Worm (Caenorhabditis elegans) whole organism, L2 larva: ENCODE results near the gene C09H10.4.
A peak's percentile ranks its signal among the peaks of the same experiment; 100 is the strongest.

Source experiments
- F13H6.1 ChIP-seq: sonication (generic microtip); optimal IDR thresholded peaks from 2 replicates; lab custom pipeline; 2016; ENCODE audit warnings: missing genetic modification characterization, missing compliant biosample characterization
- Y55F3AM.14 ChIP-seq: fragments of 200-800 bp; sonication (Bioruptor generic); optimal IDR thresholded peaks from 2 replicates; lab custom pipeline; 2018; ENCODE audit warnings: mild to moderate bottlenecking, missing genetic modification characterization, missing compliant biosample characterization
- ZK546.5 ChIP-seq: sonication (generic microtip); optimal IDR thresholded peaks from 2 replicates; lab custom pipeline; 2017; ENCODE audit warnings: missing biosample characterization, missing genetic modification characterization
- ama-1 ChIP-seq: fragments of 150-350 bp; optimal IDR thresholded peaks from 2 replicates; lab custom pipeline; 2018; ENCODE audit warnings: inconsistent platforms
- blmp-1 ChIP-seq: sonication (generic microtip); optimal IDR thresholded peaks from 2 replicates; lab custom pipeline; 2017; ENCODE audit warnings: missing genetic modification characterization, mild to moderate bottlenecking, missing compliant biosample characterization, antibody characterized with exemption, moderate library complexity; ENCODE audit not compliant: insufficient read depth
- ceh-16 ChIP-seq: fragments of 150-350 bp; optimal IDR thresholded peaks from 2 replicates; lab custom pipeline; 2014; ENCODE audit warnings: missing biosample characterization, missing genetic modification characterization
- ceh-82 ChIP-seq: fragments of 150-350 bp; optimal IDR thresholded peaks from 2 replicates; lab custom pipeline; 2014; ENCODE audit warnings: missing biosample characterization, missing genetic modification characterization
- crh-2 ChIP-seq: sonication (generic microtip); optimal IDR thresholded peaks from 2 replicates; lab custom pipeline; 2017; ENCODE audit warnings: missing biosample characterization, missing genetic modification characterization
- dmd-4 ChIP-seq: sonication (generic microtip); optimal IDR thresholded peaks from 2 replicates; lab custom pipeline; 2017; ENCODE audit warnings: missing biosample characterization, missing genetic modification characterization
- elt-1 ChIP-seq: fragments of 150-350 bp; optimal IDR thresholded peaks from 2 replicates; lab custom pipeline; 2014; ENCODE audit warnings: missing biosample characterization, missing genetic modification characterization
- elt-3 ChIP-seq: sonication (generic microtip); optimal IDR thresholded peaks from 2 replicates; lab custom pipeline; 2017; ENCODE audit warnings: missing biosample characterization, missing genetic modification characterization
- fos-1 ChIP-seq: fragments of 150-350 bp; optimal IDR thresholded peaks from 2 replicates; lab custom pipeline; 2014; ENCODE audit warnings: missing biosample characterization, missing genetic modification characterization
- lin-11 ChIP-seq: fragments of 150-350 bp; sonication (generic microtip); optimal IDR thresholded peaks from 2 replicates; lab custom pipeline; 2014; ENCODE audit warnings: missing biosample characterization, missing genetic modification characterization, inconsistent platforms, mixed read lengths
- lin-39 ChIP-seq: fragments of 150-350 bp; optimal IDR thresholded peaks from 2 replicates; lab custom pipeline; 2014; ENCODE audit warnings: missing biosample characterization, missing genetic modification reagents, missing genetic modification characterization
- lsy-2 ChIP-seq, 2 experiments: fragments of 150-350 bp in 1 of 2; sonication (generic microtip) in 1 of 2; optimal IDR thresholded peaks; 2 replicates each; lab custom pipeline; 2014 to 2017; ENCODE audit warnings: missing biosample characterization in 2 of 2, missing genetic modification characterization in 2 of 2
- mab-5 ChIP-seq: fragments of 150-350 bp; optimal IDR thresholded peaks from 2 replicates; lab custom pipeline; 2014; ENCODE audit warnings: missing biosample characterization, missing genetic modification characterization
- mbf-1 ChIP-seq: sonication (generic microtip); optimal IDR thresholded peaks from 2 replicates; lab custom pipeline; 2017; ENCODE audit warnings: missing biosample characterization, missing genetic modification characterization
- mdl-1 ChIP-seq, 2 experiments: fragments of 150-350 bp in 1 of 2; sonication (generic microtip) in 1 of 2; optimal IDR thresholded peaks; 2 replicates each; lab custom pipeline; 2017; ENCODE audit warnings: missing biosample characterization in 2 of 2, missing genetic modification characterization in 2 of 2
- nhr-10 ChIP-seq: sonication (generic microtip); optimal IDR thresholded peaks from 2 replicates; lab custom pipeline; 2017; ENCODE audit warnings: missing biosample characterization, missing genetic modification characterization
- nhr-129 ChIP-seq: fragments of 150-350 bp; optimal IDR thresholded peaks from 2 replicates; lab custom pipeline; 2014; ENCODE audit warnings: missing biosample characterization, missing genetic modification characterization
- nhr-21 ChIP-seq: fragments of 150-350 bp; optimal IDR thresholded peaks from 2 replicates; lab custom pipeline; 2014; ENCODE audit warnings: missing biosample characterization, missing genetic modification characterization
- nhr-23 ChIP-seq: fragments of 150-350 bp; optimal IDR thresholded peaks from 2 replicates; lab custom pipeline; 2014; ENCODE audit warnings: missing biosample characterization, missing genetic modification reagents, missing genetic modification characterization
- nhr-237 ChIP-seq: fragments of 150-350 bp; optimal IDR thresholded peaks from 2 replicates; lab custom pipeline; 2014; ENCODE audit warnings: missing biosample characterization, missing genetic modification characterization
- nhr-25 ChIP-seq: fragments of 150-350 bp; sonication (generic microtip); optimal IDR thresholded peaks from 3 replicates; lab custom pipeline; 2014; ENCODE audit warnings: missing biosample characterization, missing genetic modification characterization
- nhr-6 ChIP-seq: fragments of 150-350 bp; optimal IDR thresholded peaks from 2 replicates; lab custom pipeline; 2014; ENCODE audit warnings: missing biosample characterization, missing genetic modification characterization
- nhr-77 ChIP-seq: fragments of 150-350 bp; optimal IDR thresholded peaks from 2 replicates; lab custom pipeline; 2014; ENCODE audit warnings: missing biosample characterization, missing genetic modification characterization
- sem-4 ChIP-seq: fragments of 150-350 bp; optimal IDR thresholded peaks from 2 replicates; lab custom pipeline; 2014; ENCODE audit warnings: missing biosample characterization, missing genetic modification reagents, missing genetic modification characterization
- skn-1 ChIP-seq: sonication (generic microtip); optimal IDR thresholded peaks from 2 replicates; lab custom pipeline; 2017; ENCODE audit warnings: missing biosample characterization, missing genetic modification characterization
- sma-3 ChIP-seq: sonication (generic microtip); optimal IDR thresholded peaks from 2 replicates; lab custom pipeline; 2016; ENCODE audit warnings: missing genetic modification reagents, missing genetic modification characterization, missing compliant biosample characterization
- sma-9 ChIP-seq, 2 experiments: fragments of 150-350 bp in 1 of 2; sonication (generic microtip) in 1 of 2; optimal IDR thresholded peaks; 2 replicates each; lab custom pipeline; 2014 to 2016; ENCODE audit warnings: missing genetic modification characterization in 2 of 2, mild to moderate bottlenecking in 1 of 2, missing biosample characterization in 1 of 2, missing compliant biosample characterization in 1 of 2, missing genetic modification reagents in 1 of 2, moderate library complexity in 1 of 2
- snpc-4 ChIP-seq: fragments of 150-350 bp; optimal IDR thresholded peaks from 2 replicates; lab custom pipeline; 2014; ENCODE audit warnings: missing biosample characterization, missing genetic modification characterization
- unc-39 ChIP-seq: fragments of 150-350 bp; optimal IDR thresholded peaks from 2 replicates; lab custom pipeline; 2014; ENCODE audit warnings: missing biosample characterization, missing genetic modification characterization
- unc-62 ChIP-seq: fragments of 150-350 bp; optimal IDR thresholded peaks from 2 replicates; lab custom pipeline; 2014; ENCODE audit warnings: missing biosample characterization, missing genetic modification reagents, missing genetic modification characterization
- zag-1 ChIP-seq: fragments of 150-350 bp; optimal IDR thresholded peaks from 2 replicates; lab custom pipeline; 2014; ENCODE audit warnings: missing biosample characterization, missing genetic modification characterization
- ztf-11 ChIP-seq: sonication (generic microtip); optimal IDR thresholded peaks from 2 replicates; lab custom pipeline; 2017; ENCODE audit warnings: missing biosample characterization, missing genetic modification characterization

Gene C09H10.4

ce11 chrII:11057256-11057655 is 42.7 kb upstream of the C09H10.4 start:
- TF ChIP-seq ztf-11 (no peak), sma-3 (GFP tag; lab: Kevin White, UChicago) (peak; percentile 7)

- TF ChIP-seq unc-39 (tag; lab: Kevin White, UChicago), result no peak
- no peak for TF ChIP-seq ceh-16 (tag; lab: Kevin White, UChicago)
- TF ChIP-seq mdl-1 (tag; optimal IDR thresholded peaks at IDR 0.05; lab: Kevin White, UChicago), result no peak
- no peak for TF ChIP-seq nhr-129 (tag; lab: Kevin White, UChicago)
These were observed 35.7 kb upstream of the C09H10.4 start for ce11 chrII:11064191-11064695.

- TF ChIP-seq unc-62 (no peak), nhr-21 (tag; lab: Kevin White, UChicago) (no peak), snpc-4 (tag; lab: Kevin White, UChicago) (no peak), crh-2 (tag; lab: Kevin White, UChicago) (no peak), mab-5 (tag; lab: Kevin White, UChicago) (no peak), lin-11 (tag; lab: Kevin White, UChicago) (no peak)
- TF ChIP-seq, all 48 proteins: peak for 0
These were observed 27.4 kb upstream of the C09H10.4 start for ce11 chrII:11072565-11072964.

- peak; percentile 81 for TF ChIP-seq ceh-16 (tag; lab: Kevin White, UChicago)
- TF ChIP-seq elt-1 (tag; lab: Kevin White, UChicago), result peak; percentile 79
- no peak for TF ChIP-seq mbf-1 (tag; lab: Kevin White, UChicago)
- peak; percentile 8 for TF ChIP-seq blmp-1 (tag; lab: Kevin White, UChicago)
- TF ChIP-seq nhr-6 (tag; lab: Kevin White, UChicago), result no peak
- peak; percentile 81 for TF ChIP-seq nhr-23 (tag; lab: Kevin White, UChicago)
These were observed 23.4 kb upstream of the C09H10.4 start for ce11 chrII:11076550-11076949.

- no peak for TF ChIP-seq nhr-21 (tag; lab: Kevin White, UChicago)
- no peak for TF ChIP-seq skn-1 (tag; lab: Kevin White, UChicago)
These were observed 13.2 kb upstream of the C09H10.4 start for ce11 chrII:11086770-11087169.

ce11 chrII:11088137-11088536 is 11.8 kb upstream of the C09H10.4 start:
- TF ChIP-seq nhr-23 (tag; lab: Kevin White, UChicago) (no peak), elt-3 (tag; lab: Kevin White, UChicago) (no peak), F13H6.1 (tag; lab: Kevin White, UChicago) (no peak), nhr-237 (tag; lab: Kevin White, UChicago) (no peak), nhr-25 (tag; lab: Kevin White, UChicago) (no peak), ZK546.5 (tag; lab: Kevin White, UChicago) (no peak), ama-1 (no peak), snpc-4 (tag; lab: Kevin White, UChicago) (no peak), sem-4 (tag; lab: Kevin White, UChicago) (no peak), Y55F3AM.14 (no peak), lin-39 (tag; lab: Kevin White, UChicago) (no peak), fos-1 (tag; lab: Kevin White, UChicago) (no peak), crh-2 (tag; lab: Kevin White, UChicago) (no peak)
- TF ChIP-seq, all 48 proteins: peak for 0

- TF ChIP-seq nhr-25 (tag; lab: Kevin White, UChicago) (no peak), sma-9 (GFP tag; optimal IDR thresholded peaks at IDR 0.05; lab: Kevin White, UChicago) (no peak), sma-9 (tag; optimal IDR thresholded peaks at IDR 0.05; lab: Kevin White, UChicago) (no peak), zag-1 (tag; lab: Kevin White, UChicago) (no peak), lin-11 (tag; lab: Kevin White, UChicago) (no peak), elt-3 (tag; lab: Kevin White, UChicago) (no peak), mbf-1 (tag; lab: Kevin White, UChicago) (no peak), nhr-129 (tag; lab: Kevin White, UChicago) (no peak), nhr-6 (tag; lab: Kevin White, UChicago) (no peak), unc-39 (tag; lab: Kevin White, UChicago) (no peak), lsy-2 (tag; optimal IDR thresholded peaks at IDR 0.05; lab: Kevin White, UChicago) (no peak), nhr-77 (no peak), dmd-4 (tag; lab: Kevin White, UChicago) (no peak), nhr-21 (tag; lab: Kevin White, UChicago) (no peak), ceh-82 (tag; lab: Kevin White, UChicago) (no peak), nhr-10 (tag; lab: Kevin White, UChicago) (no peak), fos-1 (tag; lab: Kevin White, UChicago) (no peak)
These were observed 10.6 kb upstream of the C09H10.4 start, which contains the start of gene unc-53 for ce11 chrII:11089356-11089755. unc-53 (minus strand) TSS chrII:11089456.
